Worm (Caenorhabditis elegans) whole organism, early embryonic: ENCODE results near the gene osm-8.

ENCODE experiments used
- B0310.2 ChIP-seq: sonication (generic microtip); optimal IDR thresholded peaks from 2 replicates; lab custom pipeline; 2016; ENCODE audit warnings: mild to moderate bottlenecking, missing genetic modification characterization, missing compliant biosample characterization
- F13C5.2 ChIP-seq: sonication (generic microtip); optimal IDR thresholded peaks from 2 replicates; lab custom pipeline; 2017; ENCODE audit warnings: mild to moderate bottlenecking, missing genetic modification characterization, inconsistent platforms, missing compliant biosample characterization
- aly-1 ChIP-seq: sonication (generic microtip); optimal IDR thresholded peaks from 2 replicates; lab custom pipeline; 2016; ENCODE audit warnings: missing genetic modification characterization, missing compliant biosample characterization
- ama-1 ChIP-seq: fragments of 150-350 bp; optimal IDR thresholded peaks from 2 replicates; lab custom pipeline; 2014
- ceh-13 ChIP-seq: fragments of 200-800 bp; sonication (Bioruptor generic); optimal IDR thresholded peaks from 2 replicates; lab custom pipeline; 2018; ENCODE audit warnings: mild to moderate bottlenecking, missing genetic modification characterization, missing compliant biosample characterization
- ceh-36 ChIP-seq: sonication (generic microtip); optimal IDR thresholded peaks from 2 replicates; lab custom pipeline; 2016; ENCODE audit warnings: missing genetic modification characterization, inconsistent platforms, missing compliant biosample characterization
- ets-7 ChIP-seq: sonication (generic microtip); optimal IDR thresholded peaks from 2 replicates; lab custom pipeline; 2016; ENCODE audit warnings: missing genotype, missing genetic modification characterization, missing compliant biosample characterization
- flt-1 ChIP-seq: fragments of 200-800 bp; sonication (Bioruptor generic); IDR thresholded peaks from 2 replicates; pipeline ENCODE4 v1.3.6; 2022; ENCODE audit warnings: missing genetic modification characterization, missing compliant biosample characterization
- hmbx-1 ChIP-seq: sonication (generic microtip); optimal IDR thresholded peaks from 2 replicates; lab custom pipeline; 2016; ENCODE audit warnings: mild to moderate bottlenecking, missing genetic modification characterization, missing compliant biosample characterization
- hmg-4 ChIP-seq: fragments of 200-800 bp; sonication (Bioruptor generic); optimal IDR thresholded peaks from 2 replicates; lab custom pipeline; 2018; ENCODE audit warnings: mild to moderate bottlenecking, missing genetic modification characterization, missing compliant biosample characterization
- hnd-1 ChIP-seq: sonication (generic microtip); optimal IDR thresholded peaks from 2 replicates; lab custom pipeline; 2016; ENCODE audit warnings: missing genetic modification characterization, missing compliant biosample characterization
- pes-1 ChIP-seq: fragments of 200-800 bp; sonication (Bioruptor generic); IDR thresholded peaks from 2 replicates; pipeline ENCODE4 v1.3.6; 2022; ENCODE audit warnings: missing genetic modification reagents, missing genetic modification characterization, missing compliant biosample characterization
- scrt-1 ChIP-seq: fragments of 200-800 bp; sonication (Bioruptor generic); IDR thresholded peaks from 2 replicates; pipeline ENCODE4 v1.3.6; 2022; ENCODE audit warnings: missing genetic modification characterization, missing compliant biosample characterization
- sea-1 ChIP-seq: fragments of 200-800 bp; sonication (Bioruptor generic); conservative IDR thresholded peaks from 2 replicates; pipeline ENCODE4 v1.3.6; 2022; ENCODE audit warnings: missing genetic modification characterization, missing compliant biosample characterization
- tbx-11 ChIP-seq: fragments of 200-800 bp; sonication (Bioruptor generic); IDR thresholded peaks from 2 replicates; pipeline ENCODE4 v1.3.6; 2022; ENCODE audit warnings: missing genetic modification characterization, missing compliant biosample characterization
- tbx-37 ChIP-seq: fragments of 200-800 bp; sonication (Bioruptor generic); conservative IDR thresholded peaks from 2 replicates; pipeline ENCODE4 v1.3.6; 2022; ENCODE audit warnings: missing genetic modification reagents, missing genetic modification characterization, missing compliant biosample characterization
- tra-4 ChIP-seq: sonication (generic microtip); optimal IDR thresholded peaks from 2 replicates; lab custom pipeline; 2017; ENCODE audit warnings: missing genetic modification characterization, missing compliant biosample characterization

osm-8 gene

ce11 chrII:7575614-7576013 is 29.6 kb downstream of the osm-8 start, which contains the start of gene F35D2.1:
F35D2.1 (plus strand) TSS chrII:7575914.
- TF ChIP-seq pes-1 (GFP tag; lab: Robert Waterston, UW) = no peak
- no peak for TF ChIP-seq hmbx-1 (tag; lab: Kevin White, UChicago)
- no peak for TF ChIP-seq tbx-37 (GFP tag; lab: Robert Waterston, UW)
- no peak for TF ChIP-seq scrt-1
- TF ChIP-seq ceh-36 (tag; lab: Kevin White, UChicago) = no peak
- no peak for TF ChIP-seq tra-4 (tag; lab: Kevin White, UChicago)
- no peak for TF ChIP-seq ceh-13 (GFP tag; lab: Kevin White, UChicago)
- no peak for TF ChIP-seq hnd-1 (tag; lab: Kevin White, UChicago)
- TF ChIP-seq B0310.2 (tag; lab: Kevin White, UChicago) = no peak
- no peak for TF ChIP-seq flt-1
- no peak for TF ChIP-seq aly-1 (tag; lab: Kevin White, UChicago)
- TF ChIP-seq hmg-4 (GFP tag; lab: Kevin White, UChicago) = no peak
- TF ChIP-seq F13C5.2 (tag; lab: Kevin White, UChicago) = no peak
- no peak for TF ChIP-seq tbx-11 (GFP tag; lab: Robert Waterston, UW)
- no peak for TF ChIP-seq sea-1

- no peak for TF ChIP-seq tra-4 (tag; lab: Kevin White, UChicago)
- no peak for TF ChIP-seq ceh-36 (tag; lab: Kevin White, UChicago)
- no peak for TF ChIP-seq ets-7
- no peak for TF ChIP-seq hnd-1 (tag; lab: Kevin White, UChicago)
- no peak for TF ChIP-seq sea-1
- no peak for TF ChIP-seq F13C5.2 (tag; lab: Kevin White, UChicago)
- TF ChIP-seq tbx-11 (GFP tag; lab: Robert Waterston, UW) = no peak
These were observed 31.1 kb downstream of the osm-8 start, which contains the start of gene F35D2.2 for ce11 chrII:7574143-7574542. F35D2.2 (plus strand) TSS chrII:7574443.

ce11 chrII:7570820-7571219 is 34.4 kb downstream of the osm-8 start:
- TF ChIP-seq hmg-4 (GFP tag; lab: Kevin White, UChicago) (no peak), ceh-36 (tag; lab: Kevin White, UChicago) (peak; percentile 62), pes-1 (GFP tag; lab: Robert Waterston, UW) (no peak), F13C5.2 (tag; lab: Kevin White, UChicago) (no peak), tbx-37 (GFP tag; lab: Robert Waterston, UW) (no peak)

- TF ChIP-seq ceh-36 (tag; lab: Kevin White, UChicago) = no peak
- no peak for TF ChIP-seq hmg-4 (GFP tag; lab: Kevin White, UChicago)
- no peak for TF ChIP-seq hnd-1 (tag; lab: Kevin White, UChicago)
- no peak for TF ChIP-seq tbx-37 (GFP tag; lab: Robert Waterston, UW)
- TF ChIP-seq sea-1 = no peak
- TF ChIP-seq hmbx-1 (tag; lab: Kevin White, UChicago) = no peak
- TF ChIP-seq scrt-1 = no peak
- no peak for TF ChIP-seq ceh-13 (GFP tag; lab: Kevin White, UChicago)
- no peak for TF ChIP-seq pes-1 (GFP tag; lab: Robert Waterston, UW)
- no peak for TF ChIP-seq ama-1
- TF ChIP-seq B0310.2 (tag; lab: Kevin White, UChicago) = no peak
- no peak for TF ChIP-seq tbx-11 (GFP tag; lab: Robert Waterston, UW)
- no peak for TF ChIP-seq aly-1 (tag; lab: Kevin White, UChicago)
- TF ChIP-seq tra-4 (tag; lab: Kevin White, UChicago) = no peak
- TF ChIP-seq ets-7 = no peak
- TF ChIP-seq F13C5.2 (tag; lab: Kevin White, UChicago) = no peak
- TF ChIP-seq flt-1 = no peak
These were observed 34.9 kb downstream of the osm-8 start, which contains the start of gene F35D2.3 for ce11 chrII:7570305-7570704. F35D2.3 (plus strand) TSS chrII:7570605.

ce11 chrII:7562616-7563015 is 42.6 kb downstream of the osm-8 start:
- TF ChIP-seq ama-1 (no peak), scrt-1 (no peak), flt-1 (no peak), tbx-37 (GFP tag; lab: Robert Waterston, UW) (no peak), pes-1 (GFP tag; lab: Robert Waterston, UW) (no peak), F13C5.2 (tag; lab: Kevin White, UChicago) (no peak), ceh-36 (tag; lab: Kevin White, UChicago) (no peak), hnd-1 (tag; lab: Kevin White, UChicago) (no peak), tra-4 (tag; lab: Kevin White, UChicago) (no peak), ceh-13 (GFP tag; lab: Kevin White, UChicago) (no peak), tbx-11 (GFP tag; lab: Robert Waterston, UW) (no peak), hmg-4 (GFP tag; lab: Kevin White, UChicago) (no peak), aly-1 (tag; lab: Kevin White, UChicago) (no peak)

- TF ChIP-seq B0310.2 (tag; lab: Kevin White, UChicago) (no peak), flt-1 (no peak), scrt-1 (no peak), F13C5.2 (tag; lab: Kevin White, UChicago) (no peak), sea-1 (no peak), tra-4 (tag; lab: Kevin White, UChicago) (no peak)
These were observed 43.7 kb downstream of the osm-8 start, which contains the start of the genes ZK1290.11 and ZK1290.1 for ce11 chrII:7561494-7561893. ZK1290.11 (minus strand) TSS chrII:7561594. ZK1290.1 (plus strand) TSS chrII:7561764.

- no peak for TF ChIP-seq ceh-36 (tag; lab: Kevin White, UChicago)
- no peak for TF ChIP-seq ceh-13 (GFP tag; lab: Kevin White, UChicago)
- no peak for TF ChIP-seq tbx-37 (GFP tag; lab: Robert Waterston, UW)
- no peak for TF ChIP-seq ama-1
- no peak for TF ChIP-seq pes-1 (GFP tag; lab: Robert Waterston, UW)
- no peak for TF ChIP-seq B0310.2 (tag; lab: Kevin White, UChicago)
- TF ChIP-seq aly-1 (tag; lab: Kevin White, UChicago) = no peak
- TF ChIP-seq tbx-11 (GFP tag; lab: Robert Waterston, UW) = no peak
- no peak for TF ChIP-seq F13C5.2 (tag; lab: Kevin White, UChicago)
- TF ChIP-seq sea-1 = no peak
- TF ChIP-seq hmg-4 (GFP tag; lab: Kevin White, UChicago) = no peak
- no peak for TF ChIP-seq ets-7
- no peak for TF ChIP-seq hmbx-1 (tag; lab: Kevin White, UChicago)
- TF ChIP-seq flt-1 = no peak
- no peak for TF ChIP-seq tra-4 (tag; lab: Kevin White, UChicago)
These were observed 44.4 kb downstream of the osm-8 start for ce11 chrII:7560844-7561243.
